Worm (Caenorhabditis elegans): Measurements from ENCODE around the gene C16B8.3.

Gene C16B8.3

DNA sequence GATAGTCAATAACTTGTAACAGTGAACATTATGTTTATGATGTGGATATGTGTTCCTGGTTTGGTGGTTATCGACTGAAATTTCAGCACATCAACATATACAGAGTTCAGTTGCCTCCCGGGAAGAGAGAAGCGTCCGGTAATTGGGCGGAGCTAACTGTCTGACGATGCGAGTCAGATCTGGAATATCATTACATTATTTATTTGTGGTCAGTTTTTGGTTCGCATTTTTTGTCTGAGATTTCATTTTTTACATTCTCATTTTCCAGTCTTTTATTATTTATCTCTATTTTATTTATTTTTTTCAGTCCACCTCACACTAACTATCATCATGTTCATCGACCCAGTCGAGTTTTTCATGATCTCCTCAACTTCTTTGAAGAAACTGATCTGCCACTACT, 42.7 kb downstream of the C16B8.3 start, which contains the start of gene T22B2.1:
TSS of gene T22B2.1 (plus strand) at position 301 of the 400 bp plus-strand sequence.
- no peak for TF ChIP-seq W03F9.2 (tag; optimal IDR thresholded peaks at IDR 0.05)
- TF ChIP-seq him-1 (tag; optimal IDR thresholded peaks at IDR 0.05) = no peak
- TF ChIP-seq dao-5 (tag; optimal IDR thresholded peaks at IDR 0.05) = no peak

ce11 chrX:3920747-3921146, 47.7 kb downstream of the C16B8.3 start:
- no peak for TF ChIP-seq him-1 (tag; optimal IDR thresholded peaks at IDR 0.05)
- no peak for TF ChIP-seq W03F9.2 (tag; optimal IDR thresholded peaks at IDR 0.05)
- TF ChIP-seq dao-5 (tag; optimal IDR thresholded peaks at IDR 0.05) = no peak

ce11 chrX:3920101-3920500, 48.3 kb downstream of the C16B8.3 start, which contains the start of gene T22B2.2:
TSS of gene T22B2.2 (plus strand) at chrX:3920401.
- TF ChIP-seq W03F9.2 (tag; optimal IDR thresholded peaks at IDR 0.05) = no peak
- TF ChIP-seq him-1 (tag; optimal IDR thresholded peaks at IDR 0.05) = no peak
- no peak for TF ChIP-seq dao-5 (tag; optimal IDR thresholded peaks at IDR 0.05)

- TF ChIP-seq W03F9.2 (tag; optimal IDR thresholded peaks at IDR 0.05) = no peak
- no peak for TF ChIP-seq him-1 (tag; optimal IDR thresholded peaks at IDR 0.05)
- no peak for TF ChIP-seq dao-5 (tag; optimal IDR thresholded peaks at IDR 0.05)
Observed at ce11 chrX:3919689-3920088, 48.7 kb downstream of the C16B8.3 start.

DNA sequence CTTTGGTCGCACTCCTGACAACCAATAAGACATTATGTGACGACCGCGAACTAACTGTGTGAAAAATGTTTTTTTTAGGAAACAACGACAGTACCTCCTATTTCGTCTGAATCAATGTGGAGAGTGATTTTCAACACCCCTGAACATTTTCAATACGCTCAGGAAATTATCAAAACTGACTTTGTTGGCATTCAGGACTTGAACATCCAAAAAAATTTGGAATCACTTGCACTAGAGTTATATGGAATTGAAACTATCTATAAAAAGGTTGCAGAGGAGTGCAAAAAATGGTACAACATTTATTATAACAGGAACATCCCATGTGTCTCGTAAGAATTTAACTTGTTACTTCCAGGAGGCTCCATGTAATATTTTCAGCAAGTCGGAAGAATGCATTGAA, 50.3 kb downstream of the C16B8.3 start:
- TF ChIP-seq dao-5 (tag; optimal IDR thresholded peaks at IDR 0.05) (no peak), W03F9.2 (tag; optimal IDR thresholded peaks at IDR 0.05) (no peak), him-1 (tag; optimal IDR thresholded peaks at IDR 0.05) (no peak)
